Fruit fly (Drosophila melanogaster) whole organism, embryonic: Measurements from ENCODE around the gene CG15414.

Experiments
- Asciz ChIP-seq: fragments of 200-800 bp; sonication (Bioruptor generic); optimal IDR thresholded peaks from 2 replicates; lab custom pipeline; 2017; ENCODE audit warnings: missing biosample characterization, mild to moderate bottlenecking, missing genetic modification characterization, missing genetic modification reagents
- BtbVII ChIP-seq: fragments of 200-800 bp; sonication (Bioruptor generic); optimal IDR thresholded peaks from 3 replicates; lab custom pipeline; 2017; ENCODE audit warnings: missing biosample characterization, mild to moderate bottlenecking, missing genetic modification characterization
- CG10267 ChIP-seq: fragments of 200-800 bp; sonication (Bioruptor generic); optimal IDR thresholded peaks from 2 replicates; lab custom pipeline; 2018; ENCODE audit warnings: missing biosample characterization, mild to moderate bottlenecking, missing genetic modification characterization, moderate library complexity
- CG11247 ChIP-seq: fragments of 200-800 bp; sonication (Bioruptor generic); IDR thresholded peaks from 2 replicates; pipeline ENCODE4 v1.3.6; 2022; ENCODE audit warnings: missing biosample characterization, missing genetic modification characterization
- CG11560 ChIP-seq: fragments of 200-800 bp; sonication (Bioruptor generic); IDR thresholded peaks from 3 replicates; pipeline ENCODE4 v1.3.6; 2022; ENCODE audit warnings: missing biosample characterization, missing genetic modification characterization
- CG12299 ChIP-seq: fragments of 200-800 bp; sonication (Bioruptor generic); optimal IDR thresholded peaks from 2 replicates; lab custom pipeline; 2018; ENCODE audit warnings: missing biosample characterization, mild to moderate bottlenecking, missing genetic modification characterization
- CG12659 ChIP-seq: fragments of 200-800 bp; sonication (Bioruptor generic); optimal IDR thresholded peaks from 3 replicates; lab custom pipeline; 2017; ENCODE audit warnings: mild to moderate bottlenecking, missing biosample characterization, missing genetic modification reagents, missing genetic modification characterization
- CG12942 ChIP-seq: fragments of 200-800 bp; sonication (Bioruptor generic); optimal IDR thresholded peaks from 3 replicates; lab custom pipeline; 2016; ENCODE audit warnings: missing biosample characterization, missing genetic modification characterization
- CG13287 ChIP-seq: fragments of 200-800 bp; sonication (Bioruptor generic); IDR thresholded peaks from 2 replicates; pipeline ENCODE4 v1.3.6; 2022; ENCODE audit warnings: missing biosample characterization, missing genetic modification characterization; ENCODE audit not compliant: partially characterized antibody
- CG13424 ChIP-seq: fragments of 200-800 bp; sonication (Bioruptor generic); optimal IDR thresholded peaks from 2 replicates; lab custom pipeline; 2019; ENCODE audit warnings: missing biosample characterization, mild to moderate bottlenecking, missing genetic modification characterization, moderate library complexity
- CG13775 ChIP-seq: fragments of 200-800 bp; sonication (Bioruptor generic); optimal IDR thresholded peaks from 3 replicates; lab custom pipeline; 2017; ENCODE audit warnings: missing biosample characterization, mild to moderate bottlenecking, missing genetic modification characterization
- CG14050 ChIP-seq: fragments of 200-800 bp; sonication (Bioruptor generic); IDR thresholded peaks from 3 replicates; pipeline ENCODE4 v1.3.6; 2022; ENCODE audit warnings: missing biosample characterization, missing genetic modification characterization
- CG14441 ChIP-seq: fragments of 200-800 bp; sonication (Bioruptor generic); IDR thresholded peaks from 2 replicates; pipeline ENCODE4 v1.3.6; 2022; ENCODE audit warnings: missing biosample characterization, missing genetic modification characterization
- CG15601 ChIP-seq: fragments of 200-800 bp; sonication (Bioruptor generic); optimal IDR thresholded peaks from 3 replicates; lab custom pipeline; 2019; ENCODE audit warnings: missing biosample characterization, mild to moderate bottlenecking, missing genetic modification characterization, moderate library complexity
- CG16813 ChIP-seq: fragments of 200-800 bp; sonication (Bioruptor generic); IDR thresholded peaks from 3 replicates; pipeline ENCODE4 v1.3.6; 2022; ENCODE audit warnings: missing biosample characterization, missing genetic modification characterization; ENCODE audit not compliant: partially characterized antibody
- CG16815 ChIP-seq: fragments of 200-800 bp; sonication (Bioruptor generic); optimal IDR thresholded peaks from 3 replicates; lab custom pipeline; 2017; ENCODE audit warnings: missing biosample characterization, mild to moderate bottlenecking, missing genetic modification characterization
- CG17385 ChIP-seq: fragments of 200-800 bp; sonication (Bioruptor generic); optimal IDR thresholded peaks from 3 replicates; lab custom pipeline; 2018; ENCODE audit warnings: missing biosample characterization, mild to moderate bottlenecking, missing genetic modification characterization
- CG31224 ChIP-seq: fragments of 200-800 bp; sonication (Bioruptor generic); IDR thresholded peaks from 2 replicates; pipeline ENCODE4 v1.3.6; 2022; ENCODE audit warnings: missing biosample characterization, missing genetic modification characterization
- CG3281 ChIP-seq: fragments of 200-800 bp; sonication (Bioruptor generic); optimal IDR thresholded peaks from 3 replicates; lab custom pipeline; 2017; ENCODE audit warnings: missing biosample characterization, mild to moderate bottlenecking, missing genetic modification characterization
- CG4424 ChIP-seq: fragments of 200-800 bp; sonication (Bioruptor generic); optimal IDR thresholded peaks from 3 replicates; lab custom pipeline; 2016; ENCODE audit warnings: missing biosample characterization, missing genetic modification characterization
- CG4617 ChIP-seq: fragments of 200-800 bp; sonication (Bioruptor generic); optimal IDR thresholded peaks from 3 replicates; lab custom pipeline; 2016; ENCODE audit warnings: missing biosample characterization, missing genetic modification characterization, borderline replicate concordance
- CG7372 ChIP-seq: fragments of 200-800 bp; sonication (Bioruptor generic); IDR thresholded peaks from 2 replicates; pipeline ENCODE4 v1.3.6; 2022; ENCODE audit warnings: missing biosample characterization, missing genetic modification characterization
- CG9437 ChIP-seq: fragments of 200-800 bp; sonication (Bioruptor generic); optimal IDR thresholded peaks from 2 replicates; lab custom pipeline; 2018; ENCODE audit warnings: missing biosample characterization, mild to moderate bottlenecking, missing genetic modification characterization
- CkIIα-i1 ChIP-seq: fragments of 200-800 bp; sonication (Bioruptor generic); IDR thresholded peaks from 2 replicates; pipeline ENCODE4 v1.3.6; 2022; ENCODE audit warnings: missing biosample characterization, missing genetic modification characterization
- CoRest ChIP-seq: fragments of 200-800 bp; sonication (Bioruptor generic); optimal IDR thresholded peaks from 3 replicates; lab custom pipeline; 2018; ENCODE audit warnings: missing biosample characterization, mild to moderate bottlenecking, missing genetic modification characterization, moderate library complexity
- CrebB ChIP-seq: fragments of 200-800 bp; sonication (Bioruptor generic); optimal IDR thresholded peaks from 3 replicates; lab custom pipeline; 2018; ENCODE audit warnings: missing biosample characterization, mild to moderate bottlenecking, missing genetic modification characterization
- Dip2 ChIP-seq: fragments of 200-800 bp; sonication (Bioruptor generic); IDR thresholded peaks from 2 replicates; pipeline ENCODE4 v1.3.6; 2022; ENCODE audit warnings: missing biosample characterization, missing genetic modification characterization
- Elba2 ChIP-seq: fragments of 200-800 bp; sonication (Bioruptor generic); optimal IDR thresholded peaks from 3 replicates; lab custom pipeline; 2016; ENCODE audit warnings: missing biosample characterization, missing genetic modification characterization
- Ets65A ChIP-seq: fragments of 200-800 bp; sonication (Bioruptor generic); peaks from one replicate; lab custom pipeline; 2016; ENCODE audit warnings: missing biosample characterization, missing genetic modification characterization
- Hmx ChIP-seq: fragments of 200-800 bp; sonication (Bioruptor generic); optimal IDR thresholded peaks from 2 replicates; lab custom pipeline; 2016; ENCODE audit warnings: missing biosample characterization, missing genetic modification characterization
- Neu2 ChIP-seq: fragments of 200-800 bp; sonication (Bioruptor generic); optimal IDR thresholded peaks from 3 replicates; lab custom pipeline; 2016; ENCODE audit warnings: missing biosample characterization, missing genetic modification characterization, borderline replicate concordance
- Nf-YA ChIP-seq: fragments of 200-800 bp; sonication (Bioruptor generic); IDR thresholded peaks from 2 replicates; pipeline ENCODE4 v1.3.6; 2022; ENCODE audit warnings: missing biosample characterization, missing genetic modification characterization
- Nf-YC ChIP-seq: fragments of 200-800 bp; optimal IDR thresholded peaks from 3 replicates; lab custom pipeline; 2019; ENCODE audit warnings: missing biosample characterization, mild to moderate bottlenecking, missing genetic modification characterization, moderate library complexity
- Scr ChIP-seq: fragments of 200-800 bp; sonication (Bioruptor generic); IDR thresholded peaks from 2 replicates; pipeline ENCODE4 v1.3.6; 2022; ENCODE audit warnings: missing biosample characterization, missing genetic modification characterization; ENCODE audit not compliant: partially characterized antibody
- Spps ChIP-seq: fragments of 200-800 bp; sonication (Bioruptor generic); optimal IDR thresholded peaks from 2 replicates; lab custom pipeline; 2018; ENCODE audit warnings: missing biosample characterization, mild to moderate bottlenecking, missing genetic modification characterization
- YL-1 ChIP-seq: fragments of 200-800 bp; sonication (Bioruptor generic); optimal IDR thresholded peaks from 3 replicates; lab custom pipeline; 2017; ENCODE audit warnings: missing biosample characterization, mild to moderate bottlenecking, missing genetic modification characterization
- caup ChIP-seq: fragments of 200-800 bp; sonication (Bioruptor generic); optimal IDR thresholded peaks from 3 replicates; lab custom pipeline; 2017; ENCODE audit warnings: missing biosample characterization, mild to moderate bottlenecking, missing genetic modification characterization, moderate library complexity; ENCODE audit not compliant: severe bottlenecking
- fd96Cb ChIP-seq: fragments of 200-800 bp; sonication (Bioruptor generic); optimal IDR thresholded peaks from 2 replicates; lab custom pipeline; 2018; ENCODE audit warnings: missing biosample characterization, mild to moderate bottlenecking, missing genetic modification characterization, moderate library complexity
- gfzf ChIP-seq: fragments of 200-800 bp; sonication (Bioruptor generic); optimal IDR thresholded peaks from 2 replicates; lab custom pipeline; 2016; ENCODE audit warnings: missing biosample characterization, mild to moderate bottlenecking, missing genetic modification characterization, moderate library complexity
- ken ChIP-seq: fragments of 200-800 bp; sonication (Bioruptor generic); IDR thresholded peaks from 3 replicates; pipeline ENCODE4 v1.3.6; 2022; ENCODE audit warnings: missing biosample characterization, missing genetic modification characterization
- nom ChIP-seq: fragments of 200-800 bp; sonication (Bioruptor generic); optimal IDR thresholded peaks from 2 replicates; lab custom pipeline; 2017; ENCODE audit warnings: missing biosample characterization, missing genetic modification characterization, mild to moderate bottlenecking, moderate library complexity, missing genetic modification reagents
- phol ChIP-seq: fragments of 200-800 bp; sonication (Bioruptor generic); optimal IDR thresholded peaks from 3 replicates; lab custom pipeline; 2018; ENCODE audit warnings: missing biosample characterization, mild to moderate bottlenecking, missing genetic modification characterization, moderate library complexity
- psq ChIP-seq: fragments of 200-800 bp; sonication (Bioruptor generic); optimal IDR thresholded peaks from 2 replicates; lab custom pipeline; 2017; ENCODE audit warnings: missing biosample characterization, missing genetic modification characterization
- pzg ChIP-seq: fragments of 200-800 bp; sonication (Bioruptor generic); optimal IDR thresholded peaks from 3 replicates; lab custom pipeline; 2018; ENCODE audit warnings: missing biosample characterization, mild to moderate bottlenecking, missing genetic modification characterization, moderate library complexity
- run ChIP-seq: fragments of 200-800 bp; sonication (Bioruptor generic); optimal IDR thresholded peaks from 3 replicates; lab custom pipeline; 2018; ENCODE audit warnings: missing biosample characterization, mild to moderate bottlenecking, missing genetic modification characterization
- schlank ChIP-seq: fragments of 200-800 bp; sonication (Bioruptor generic); optimal IDR thresholded peaks from 2 replicates; lab custom pipeline; 2018; ENCODE audit warnings: missing biosample characterization, mild to moderate bottlenecking, missing genetic modification characterization
- sd ChIP-seq: fragments of 200-800 bp; sonication (Bioruptor generic); optimal IDR thresholded peaks from 3 replicates; lab custom pipeline; 2018; ENCODE audit warnings: missing biosample characterization, mild to moderate bottlenecking, missing genetic modification characterization, moderate library complexity
- sna ChIP-seq: fragments of 200-800 bp; sonication (Bioruptor generic); IDR thresholded peaks from 2 replicates; pipeline ENCODE4 v1.3.6; 2022; ENCODE audit warnings: missing biosample characterization, missing genetic modification characterization; ENCODE audit not compliant: partially characterized antibody
- trem ChIP-seq: fragments of 200-800 bp; optimal IDR thresholded peaks from 3 replicates; lab custom pipeline; 2019; ENCODE audit warnings: missing biosample characterization, mild to moderate bottlenecking, missing genetic modification characterization, moderate library complexity
- vnd ChIP-seq: fragments of 200-800 bp; sonication (Bioruptor generic); IDR thresholded peaks from 3 replicates; pipeline ENCODE4 v1.3.6; 2022; ENCODE audit warnings: missing biosample characterization, missing genetic modification characterization; ENCODE audit not compliant: partially characterized antibody
- wor ChIP-seq: fragments of 200-800 bp; sonication (Bioruptor generic); IDR thresholded peaks from 2 replicates; pipeline ENCODE4 v1.3.6; 2022; ENCODE audit warnings: missing biosample characterization, missing genetic modification characterization

The CG15414 gene

dm6 chr2L:3457007-3457406, 33.9 kb downstream of the CG15414 start, which contains the start of the genes Cog3 and Sec5 (continued):
- TF ChIP-seq fd96Cb = peak; percentile 23
- peak; percentile 61 for TF ChIP-seq Ets65A (GFP tag; lab: Kevin White, UChicago)
- no peak for TF ChIP-seq caup (GFP tag; lab: Kevin White, UChicago)
- TF ChIP-seq Nf-YC (tag; lab: Kevin White, UChicago) = peak; percentile 75
- TF ChIP-seq CG7372 (GFP tag; lab: Robert Waterston, UW) = peak; percentile 69; the same call in 1 of the 2 replicates
- TF ChIP-seq sd = no peak
- no peak for TF ChIP-seq sna (GFP tag; lab: Robert Waterston, UW)
- TF ChIP-seq CG13424 = peak; percentile 74
- no peak for TF ChIP-seq CkIIα-i1
- peak; percentile 46; the same call in 1 of the 2 replicates for TF ChIP-seq CG31224 (GFP tag; lab: Robert Waterston, UW)
- TF ChIP-seq CG9437 (GFP tag; lab: Kevin White, UChicago) = peak; percentile 59
- TF ChIP-seq CG13775 (GFP tag; lab: Kevin White, UChicago) = peak; percentile 67
- TF ChIP-seq CG14050 (GFP tag; lab: Robert Waterston, UW) = peak; percentile 17; the same call in 1 of the 3 replicates
- TF ChIP-seq CG17385 (GFP tag; lab: Kevin White, UChicago) = no peak
- no peak for TF ChIP-seq Asciz (GFP tag; lab: Kevin White, UChicago)
- peak; percentile 87 for TF ChIP-seq phol (tag; lab: Kevin White, UChicago)
- no peak for TF ChIP-seq BtbVII (GFP tag; lab: Kevin White, UChicago)
- peak; percentile 72 for TF ChIP-seq CoRest (tag; lab: Kevin White, UChicago)
- peak; percentile 54 for TF ChIP-seq CG16815 (GFP tag; lab: Kevin White, UChicago)
- peak; percentile 65 for TF ChIP-seq CG12659 (GFP tag; lab: Kevin White, UChicago)
- TF ChIP-seq CG4424 (GFP tag; lab: Kevin White, UChicago) = peak; percentile 70
- TF ChIP-seq CG14441 (GFP tag; lab: Robert Waterston, UW) = peak; percentile 59
- TF ChIP-seq Dip2 (GFP tag; lab: Robert Waterston, UW) = no peak
- TF ChIP-seq Nf-YA (GFP tag; lab: Robert Waterston, UW) = no peak
- TF ChIP-seq CG16813 (GFP tag; lab: Robert Waterston, UW) = 0 out of 3 replicates have a peak, but pooled peaks have one; percentile 8
- peak; percentile 29 for TF ChIP-seq CrebB
- TF ChIP-seq CG12299 (tag; lab: Kevin White, UChicago) = no peak
- peak; percentile 56 for TF ChIP-seq CG11247 (GFP tag; lab: Robert Waterston, UW)
- TF ChIP-seq Elba2 = peak; percentile 20
- TF ChIP-seq Neu2 = no peak
- TF ChIP-seq run (tag; lab: Kevin White, UChicago) = no peak
- TF ChIP-seq CG12942 = peak; percentile 18
- TF ChIP-seq ken (GFP tag; lab: Robert Waterston, UW) = no peak
- TF ChIP-seq wor (GFP tag; lab: Robert Waterston, UW) = no peak
- peak; percentile 14 for TF ChIP-seq psq (GFP tag; lab: Kevin White, UChicago)
- TF ChIP-seq Hmx (GFP tag; lab: Kevin White, UChicago) = no peak
- TF ChIP-seq CG3281 = no peak

- no peak for TF ChIP-seq vnd
- peak; percentile 58 for TF ChIP-seq YL-1 (GFP tag; lab: Kevin White, UChicago)
- TF ChIP-seq CG4617 (GFP tag; lab: Kevin White, UChicago) = peak; percentile 74
- peak; percentile 29 for TF ChIP-seq trem (tag; lab: Kevin White, UChicago)
- TF ChIP-seq CG11560 (tag; lab: Robert Waterston, UW) = no peak
- TF ChIP-seq nom (GFP tag; lab: Kevin White, UChicago) = peak; percentile 5
- TF ChIP-seq Spps (tag; lab: Kevin White, UChicago) = no peak
- no peak for TF ChIP-seq schlank
- 0 out of 2 replicates have a peak, but pooled peaks have one; percentile 9 for TF ChIP-seq Scr (GFP tag; lab: Robert Waterston, UW)
- peak; percentile 72 for TF ChIP-seq gfzf (GFP tag; lab: Kevin White, UChicago)
- peak; percentile 61 for TF ChIP-seq CG10267
- peak; percentile 18; the same call in 1 of the 2 replicates for TF ChIP-seq CG13287 (GFP tag; lab: Robert Waterston, UW)
- no peak for TF ChIP-seq CG15601
- TF ChIP-seq CG12659 (GFP tag; lab: Kevin White, UChicago) = peak; percentile 9
- TF ChIP-seq pzg (GFP tag; lab: Kevin White, UChicago) = peak; percentile 54
Measured at dm6 chr2L:3452286-3452685, 38.6 kb downstream of the CG15414 start, which contains the start of gene CG12795. Gene CG12795 (plus strand): TSS chr2L:3452466.
